Worm (Caenorhabditis elegans) whole organism, L4 larva: ENCODE results near the gene fbxb-48.

ENCODE experiments used
- ama-1 ChIP-seq: fragments of 150-350 bp; optimal IDR thresholded peaks from 2 replicates; lab custom pipeline; 2014; ENCODE audit warnings: inconsistent platforms, mixed read lengths
- egl-43 ChIP-seq: fragments of 200-800 bp; sonication (Bioruptor generic); IDR thresholded peaks from 2 replicates; pipeline ENCODE4 v1.3.6; 2022; ENCODE audit warnings: missing genetic modification reagents, missing genetic modification characterization, missing compliant biosample characterization
- skn-1 ChIP-seq: fragments of 150-350 bp; optimal IDR thresholded peaks from 2 replicates; lab custom pipeline; 2014; ENCODE audit warnings: missing biosample characterization, missing genetic modification characterization
- zag-1 ChIP-seq: fragments of 150-350 bp; optimal IDR thresholded peaks from 2 replicates; lab custom pipeline; 2014; ENCODE audit warnings: missing biosample characterization, missing genetic modification characterization

DNA sequence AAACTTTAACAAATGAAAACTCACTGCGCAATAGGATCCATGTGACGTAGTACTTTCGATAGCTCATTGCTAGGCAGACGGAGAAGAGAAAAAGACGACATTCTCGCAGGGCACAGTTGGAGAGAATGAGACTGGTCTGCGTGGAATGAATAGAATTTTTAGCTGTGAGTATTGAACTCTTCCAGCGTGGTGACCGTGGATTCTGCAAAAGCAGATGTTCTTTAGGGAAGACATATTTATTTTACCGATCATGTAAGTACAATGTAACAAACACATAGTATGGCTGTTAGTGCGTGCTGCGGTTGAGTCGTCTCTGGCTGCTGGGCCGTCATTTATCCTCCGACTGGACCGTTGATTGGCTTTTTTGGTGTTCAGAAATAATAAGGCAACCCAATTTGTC, 33.9 kb upstream of the fbxb-48 start, which contains the start of gene F36H5.9:
- TF ChIP-seq skn-1 (tag; lab: Kevin White, UChicago): no peak
- TF ChIP-seq egl-43 (GFP tag; lab: Robert Waterston, UW): no peak
- no peak for TF ChIP-seq zag-1
- no peak for TF ChIP-seq ama-1
